Worm (Caenorhabditis elegans) whole organism, L3 larva: ENCODE measurements around the gene fbxc-33.

Experiments used
- ZK546.5 ChIP-seq: sonication (generic microtip); optimal IDR thresholded peaks from 2 replicates; lab custom pipeline; 2017; ENCODE audit warnings: missing biosample characterization, missing genetic modification characterization
- egl-27 ChIP-seq: sonication (generic microtip); optimal IDR thresholded peaks from 4 replicates; lab custom pipeline; 2017; ENCODE audit warnings: missing biosample characterization, missing genetic modification reagents, missing genetic modification characterization
- elt-3 ChIP-seq, 3 experiments: fragments of 150-350 bp in 1 of 3; sonication (generic microtip) in 2 of 3; optimal IDR thresholded peaks; 2 replicates in 2 of 3; 4 replicates in 1 of 3; lab custom pipeline; 2014 to 2017; ENCODE audit warnings: missing biosample characterization in 3 of 3, missing genetic modification characterization in 3 of 3
- lin-39 ChIP-seq: fragments of 150-350 bp; optimal IDR thresholded peaks from 2 replicates; lab custom pipeline; 2018; ENCODE audit warnings: missing biosample characterization, missing genetic modification reagents, missing genetic modification characterization
- nhr-76 ChIP-seq: fragments of 150-350 bp; sonication (generic microtip); optimal IDR thresholded peaks from 5 replicates; lab custom pipeline; 2014; ENCODE audit warnings: missing biosample characterization, missing genetic modification characterization
- pqm-1 ChIP-seq: fragments of 150-350 bp; optimal IDR thresholded peaks from 2 replicates; lab custom pipeline; 2017; ENCODE audit warnings: missing biosample characterization, missing genetic modification characterization, inconsistent platforms
- sea-2 ChIP-seq: fragments of 150-350 bp; sonication (generic microtip); optimal IDR thresholded peaks from 4 replicates; lab custom pipeline; 2014; ENCODE audit warnings: missing biosample characterization, missing genetic modification reagents, missing genetic modification characterization
- ztf-4 ChIP-seq: fragments of 150-350 bp; optimal IDR thresholded peaks from 2 replicates; lab custom pipeline; 2014; ENCODE audit warnings: missing biosample characterization, missing genetic modification characterization

DNA sequence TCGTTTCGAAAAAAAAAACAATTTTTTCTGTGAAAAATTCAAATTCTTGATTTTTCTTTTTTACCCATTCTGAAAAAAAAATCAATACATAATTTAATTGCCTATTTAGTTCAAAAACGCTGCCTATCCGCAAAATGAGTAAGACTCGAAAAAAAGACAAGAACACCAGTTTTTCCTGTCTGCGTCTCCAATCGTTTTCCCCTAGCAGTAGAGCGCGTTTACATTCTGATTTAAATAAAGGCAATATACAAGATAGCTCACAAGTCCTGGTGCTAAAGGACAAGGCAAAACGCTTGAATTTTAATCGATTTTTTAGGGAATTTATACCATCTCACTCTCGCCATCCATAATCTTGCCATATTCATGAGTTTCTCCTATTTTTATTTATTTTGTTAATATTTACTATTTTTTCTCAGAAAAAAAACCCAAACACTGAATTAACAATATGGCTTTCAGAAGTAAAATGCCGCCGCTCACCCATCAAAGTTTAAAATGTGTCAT, at the start of gene fbxc-33:
- TF ChIP-seq lin-39 (tag; lab: Kevin White, UChicago): no peak
- TF ChIP-seq nhr-76: no peak
- TF ChIP-seq sea-2 (GFP tag; lab: Kevin White, UChicago): no peak
- no peak for TF ChIP-seq egl-27 (tag; lab: Kevin White, UChicago)
- TF ChIP-seq ZK546.5 (tag; lab: Kevin White, UChicago): no peak
- TF ChIP-seq elt-3 (tag; optimal IDR thresholded peaks at IDR 0.05; lab: Kevin White, UChicago): no peak
- no peak for TF ChIP-seq pqm-1 (tag; lab: Kevin White, UChicago)
- no peak for TF ChIP-seq ztf-4 (tag; lab: Kevin White, UChicago)
